Fruit fly (Drosophila melanogaster) whole organism: ENCODE measurements around the gene CG9953.

Source experiments
- pan ChIP-seq: fragments of >200 bp; optimal IDR thresholded peaks from 2 replicates; lab custom pipeline; 2017
- psq ChIP-seq: fragments of >200 bp; optimal IDR thresholded peaks from 2 replicates; lab custom pipeline; 2017
- usp ChIP-seq: fragments of >200 bp; optimal IDR thresholded peaks from 2 replicates; lab custom pipeline; 2017; ENCODE audit warnings: missing biosample characterization, missing genetic modification characterization, mixed read lengths

DNA sequence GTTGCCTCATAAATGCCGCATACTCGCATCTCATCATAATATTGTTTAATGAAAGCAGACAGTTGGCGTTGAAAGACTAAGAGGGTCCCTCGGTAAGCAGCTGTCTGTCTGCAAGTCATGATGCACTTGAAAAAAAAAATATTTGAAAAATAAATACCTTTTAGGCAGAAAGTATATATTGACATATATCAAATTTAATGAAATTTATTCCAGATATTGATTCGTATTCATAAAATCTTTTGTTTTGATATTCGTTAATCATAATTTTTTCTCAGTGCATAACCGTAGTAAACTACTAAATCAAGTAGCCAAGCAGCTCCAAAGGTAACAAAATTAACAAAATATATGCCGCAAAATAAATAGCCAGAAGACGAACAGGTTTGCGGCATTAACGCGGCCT is 32.4 kb downstream of the CG9953 start:
- TF ChIP-seq psq (lab: Kevin White, UChicago) (no peak), pan (no peak), usp (GFP tag; lab: Kevin White, UChicago) (no peak)
